Fruit fly (Drosophila melanogaster) whole organism, embryonic: ENCODE measurements around the gene lectin-37Da.

Experiments
- Blimp-1 ChIP-seq: fragments of 200-800 bp; sonication (Bioruptor generic); optimal IDR thresholded peaks from 3 replicates; lab custom pipeline; 2018; ENCODE audit warnings: missing biosample characterization, missing genetic modification characterization, mild to moderate bottlenecking, moderate library complexity, missing genetic modification reagents
- CG10267 ChIP-seq: fragments of 200-800 bp; sonication (Bioruptor generic); optimal IDR thresholded peaks from 2 replicates; lab custom pipeline; 2018; ENCODE audit warnings: missing biosample characterization, mild to moderate bottlenecking, missing genetic modification characterization, moderate library complexity
- CG10274 ChIP-seq: fragments of 200-800 bp; sonication (Bioruptor generic); optimal IDR thresholded peaks from 3 replicates; lab custom pipeline; 2017; ENCODE audit warnings: missing biosample characterization, mild to moderate bottlenecking, missing genetic modification characterization
- CG10959 ChIP-seq: fragments of 200-800 bp; sonication (Bioruptor generic); IDR thresholded peaks from 2 replicates; pipeline ENCODE4 v1.3.6; 2022; ENCODE audit warnings: missing biosample characterization, missing genetic modification characterization
- CG10979 ChIP-seq: fragments of 200-800 bp; sonication (Bioruptor generic); optimal IDR thresholded peaks from 2 replicates; lab custom pipeline; 2018; ENCODE audit warnings: missing biosample characterization, mild to moderate bottlenecking, missing genetic modification characterization, moderate library complexity
- CG12104 ChIP-seq: fragments of 200-800 bp; sonication (Bioruptor generic); optimal IDR thresholded peaks from 3 replicates; lab custom pipeline; 2016; ENCODE audit warnings: missing biosample characterization, missing genetic modification characterization
- CG12236 ChIP-seq: fragments of 200-800 bp; sonication (Bioruptor generic); optimal IDR thresholded peaks from 2 replicates; lab custom pipeline; 2016; ENCODE audit warnings: missing biosample characterization, missing genetic modification characterization
- CG13424 ChIP-seq: fragments of 200-800 bp; sonication (Bioruptor generic); optimal IDR thresholded peaks from 2 replicates; lab custom pipeline; 2019; ENCODE audit warnings: missing biosample characterization, mild to moderate bottlenecking, missing genetic modification characterization, moderate library complexity
- CG13775 ChIP-seq: fragments of 200-800 bp; sonication (Bioruptor generic); optimal IDR thresholded peaks from 3 replicates; lab custom pipeline; 2017; ENCODE audit warnings: missing biosample characterization, mild to moderate bottlenecking, missing genetic modification characterization
- CG15269 ChIP-seq: fragments of 200-800 bp; sonication (Bioruptor generic); optimal IDR thresholded peaks from 2 replicates; lab custom pipeline; 2018; ENCODE audit warnings: missing biosample characterization, mild to moderate bottlenecking, missing genetic modification characterization, moderate library complexity
- CG1602 ChIP-seq: fragments of 200-800 bp; sonication (Bioruptor generic); optimal IDR thresholded peaks from 3 replicates; lab custom pipeline; 2016; ENCODE audit warnings: missing biosample characterization, missing genetic modification characterization
- CG1603 ChIP-seq: fragments of 200-800 bp; sonication (Bioruptor generic); optimal IDR thresholded peaks from 2 replicates; lab custom pipeline; 2019; ENCODE audit warnings: missing biosample characterization, mild to moderate bottlenecking, missing genetic modification characterization, moderate library complexity
- CG17385 ChIP-seq: fragments of 200-800 bp; sonication (Bioruptor generic); optimal IDR thresholded peaks from 3 replicates; lab custom pipeline; 2018; ENCODE audit warnings: missing biosample characterization, mild to moderate bottlenecking, missing genetic modification characterization
- CG17802 ChIP-seq: fragments of 200-800 bp; sonication (Bioruptor generic); optimal IDR thresholded peaks from 2 replicates; lab custom pipeline; 2018; ENCODE audit warnings: missing biosample characterization, mild to moderate bottlenecking, missing genetic modification characterization, moderate library complexity
- CG1792 ChIP-seq: fragments of 200-800 bp; sonication (Bioruptor generic); optimal IDR thresholded peaks from 2 replicates; lab custom pipeline; 2016; ENCODE audit warnings: missing biosample characterization, missing genetic modification characterization
- CG2678 ChIP-seq: fragments of 200-800 bp; sonication (Bioruptor generic); optimal IDR thresholded peaks from 3 replicates; lab custom pipeline; 2019; ENCODE audit warnings: missing biosample characterization, mild to moderate bottlenecking, missing genetic modification characterization, moderate library complexity
- CG2875 ChIP-seq: fragments of 200-800 bp; sonication (Bioruptor generic); optimal IDR thresholded peaks from 2 replicates; lab custom pipeline; 2017; ENCODE audit warnings: missing biosample characterization, mild to moderate bottlenecking, missing genetic modification characterization, missing genetic modification reagents
- CG30403 ChIP-seq: fragments of 200-800 bp; sonication (Bioruptor generic); optimal IDR thresholded peaks from 3 replicates; lab custom pipeline; 2016; ENCODE audit warnings: missing biosample characterization, missing genetic modification characterization
- CG3995 ChIP-seq: fragments of 200-800 bp; sonication (Bioruptor generic); optimal IDR thresholded peaks from 3 replicates; lab custom pipeline; 2016; ENCODE audit warnings: missing biosample characterization, missing genetic modification characterization
- CG4854 ChIP-seq: fragments of 200-800 bp; sonication (Bioruptor generic); optimal IDR thresholded peaks from 2 replicates; lab custom pipeline; 2016; ENCODE audit warnings: missing biosample characterization, missing genetic modification characterization, inconsistent platforms
- CG7786 ChIP-seq: fragments of 200-800 bp; sonication (Bioruptor generic); optimal IDR thresholded peaks from 2 replicates; lab custom pipeline; 2016; ENCODE audit warnings: missing biosample characterization, missing genetic modification characterization
- CG7839 ChIP-seq: fragments of 200-800 bp; sonication (Bioruptor generic); optimal IDR thresholded peaks from 3 replicates; lab custom pipeline; 2018; ENCODE audit warnings: missing biosample characterization, mild to moderate bottlenecking, missing genetic modification characterization, moderate library complexity
- CoRest ChIP-seq: fragments of 200-800 bp; sonication (Bioruptor generic); optimal IDR thresholded peaks from 3 replicates; lab custom pipeline; 2018; ENCODE audit warnings: missing biosample characterization, mild to moderate bottlenecking, missing genetic modification characterization, moderate library complexity
- D19A ChIP-seq: fragments of 200-800 bp; optimal IDR thresholded peaks from 3 replicates; lab custom pipeline; 2019; ENCODE audit warnings: missing biosample characterization, mild to moderate bottlenecking, missing genetic modification characterization, moderate library complexity
- Deaf1 ChIP-seq: fragments of 200-800 bp; optimal IDR thresholded peaks from 3 replicates; lab custom pipeline; 2019; ENCODE audit warnings: missing biosample characterization, mild to moderate bottlenecking, missing genetic modification characterization, moderate library complexity
- Dek ChIP-seq: fragments of 200-800 bp; sonication (Bioruptor generic); optimal IDR thresholded peaks from 3 replicates; lab custom pipeline; 2019; ENCODE audit warnings: missing biosample characterization, mild to moderate bottlenecking, missing genetic modification characterization, moderate library complexity
- ERR ChIP-seq: fragments of 200-800 bp; sonication (Bioruptor generic); optimal IDR thresholded peaks from 2 replicates; lab custom pipeline; 2016; ENCODE audit warnings: missing biosample characterization, missing genetic modification characterization
- Ets65A ChIP-seq: fragments of 200-800 bp; sonication (Bioruptor generic); peaks from one replicate; lab custom pipeline; 2016; ENCODE audit warnings: missing biosample characterization, missing genetic modification characterization
- Jarid2 ChIP-seq: fragments of 200-800 bp; sonication (Bioruptor generic); optimal IDR thresholded peaks from 3 replicates; lab custom pipeline; 2017; ENCODE audit warnings: mild to moderate bottlenecking, missing biosample characterization, missing genetic modification reagents, missing genetic modification characterization
- Mes4 ChIP-seq: fragments of 200-800 bp; sonication (Bioruptor generic); optimal IDR thresholded peaks from 2 replicates; lab custom pipeline; 2016; ENCODE audit warnings: missing biosample characterization, missing genetic modification characterization
- NC2α ChIP-seq: fragments of 200-800 bp; sonication (Bioruptor generic); optimal IDR thresholded peaks from 2 replicates; lab custom pipeline; 2016; ENCODE audit warnings: missing biosample characterization, missing genetic modification characterization
- Nf-YB ChIP-seq: fragments of 200-800 bp; sonication (Bioruptor generic); optimal IDR thresholded peaks from 3 replicates; lab custom pipeline; 2019; ENCODE audit warnings: missing biosample characterization, mild to moderate bottlenecking, missing genetic modification characterization, moderate library complexity
- Spps ChIP-seq: fragments of 200-800 bp; sonication (Bioruptor generic); optimal IDR thresholded peaks from 2 replicates; lab custom pipeline; 2018; ENCODE audit warnings: missing biosample characterization, mild to moderate bottlenecking, missing genetic modification characterization
- Xbp1 ChIP-seq: fragments of 200-800 bp; sonication (Bioruptor generic); optimal IDR thresholded peaks from 3 replicates; lab custom pipeline; 2016; ENCODE audit warnings: missing biosample characterization, mild to moderate bottlenecking, missing genetic modification characterization
- bcd ChIP-seq: fragments of 200-800 bp; sonication (Bioruptor generic); optimal IDR thresholded peaks from 2 replicates; lab custom pipeline; 2017; ENCODE audit warnings: missing biosample characterization, mild to moderate bottlenecking, missing genetic modification characterization
- bsh ChIP-seq, 2 experiments: fragments of 200-800 bp; sonication (Bioruptor generic); optimal IDR thresholded peaks; 2 replicates each; lab custom pipeline; 2017 to 2018; ENCODE audit warnings: mild to moderate bottlenecking in 2 of 2, missing biosample characterization in 2 of 2, missing genetic modification characterization in 2 of 2, moderate library complexity in 1 of 2
- dmrt99B ChIP-seq: fragments of 200-800 bp; sonication (Bioruptor generic); optimal IDR thresholded peaks from 2 replicates; lab custom pipeline; 2018; ENCODE audit warnings: missing biosample characterization, mild to moderate bottlenecking, missing genetic modification characterization, moderate library complexity
- dpn ChIP-seq, 2 experiments: fragments of 200-800 bp; sonication (Bioruptor generic); optimal IDR thresholded peaks; 3 replicates each; lab custom pipeline; 2016; ENCODE audit warnings: missing biosample characterization in 2 of 2, missing genetic modification characterization in 2 of 2
- dysf ChIP-seq: fragments of 200-800 bp; sonication (Bioruptor generic); IDR thresholded peaks from 3 replicates; pipeline ENCODE4 v1.3.6; 2022; ENCODE audit warnings: missing biosample characterization, missing genetic modification characterization
- hb ChIP-seq: fragments of 200-800 bp; sonication (Bioruptor generic); IDR thresholded peaks from 3 replicates; pipeline ENCODE4 v1.3.6; 2022; ENCODE audit warnings: missing biosample characterization, missing genetic modification characterization; ENCODE audit not compliant: partially characterized antibody
- kni ChIP-seq: fragments of 200-800 bp; sonication (Bioruptor generic); optimal IDR thresholded peaks from 3 replicates; lab custom pipeline; 2017; ENCODE audit warnings: mild to moderate bottlenecking, missing biosample characterization, missing genetic modification reagents, missing genetic modification characterization
- lmd ChIP-seq: fragments of 200-800 bp; sonication (Bioruptor generic); IDR thresholded peaks from 2 replicates; pipeline ENCODE4 v1.3.6; 2022; ENCODE audit warnings: missing biosample characterization, missing genetic modification characterization
- nerfin-1 ChIP-seq: fragments of 200-800 bp; sonication (Bioruptor generic); optimal IDR thresholded peaks from 3 replicates; lab custom pipeline; 2019; ENCODE audit warnings: missing biosample characterization, mild to moderate bottlenecking, missing genetic modification characterization, moderate library complexity
- nmo ChIP-seq: fragments of 200-800 bp; sonication (Bioruptor generic); optimal IDR thresholded peaks from 2 replicates; lab custom pipeline; 2018; ENCODE audit warnings: missing biosample characterization, mild to moderate bottlenecking, missing genetic modification characterization, moderate library complexity
- peb ChIP-seq: fragments of 200-800 bp; sonication (Bioruptor generic); IDR thresholded peaks from 2 replicates; pipeline ENCODE4 v1.3.6; 2022; ENCODE audit warnings: missing biosample characterization, missing genetic modification characterization
- row ChIP-seq: fragments of 200-800 bp; sonication (Bioruptor generic); IDR thresholded peaks from 3 replicates; pipeline ENCODE4 v1.3.6; 2022; ENCODE audit warnings: missing biosample characterization, missing genetic modification characterization
- sens ChIP-seq: fragments of 200-800 bp; sonication (Bioruptor generic); peaks from one replicate; lab custom pipeline; 2016; ENCODE audit warnings: missing biosample characterization, missing genetic modification characterization
- sens-2 ChIP-seq: fragments of 200-800 bp; sonication (Bioruptor generic); IDR thresholded peaks from 2 replicates; pipeline ENCODE4 v1.3.6; 2022; ENCODE audit warnings: missing biosample characterization, missing genetic modification characterization
- sima ChIP-seq: fragments of 200-800 bp; sonication (Bioruptor generic); optimal IDR thresholded peaks from 2 replicates; lab custom pipeline; 2016; ENCODE audit warnings: missing biosample characterization, missing genetic modification characterization
- tap ChIP-seq: fragments of 200-800 bp; optimal IDR thresholded peaks from 3 replicates; lab custom pipeline; 2019; ENCODE audit warnings: missing biosample characterization, mild to moderate bottlenecking, missing genetic modification characterization, moderate library complexity
- zfh2 ChIP-seq: fragments of 200-800 bp; sonication (Bioruptor generic); optimal IDR thresholded peaks from 2 replicates; lab custom pipeline; 2016; ENCODE audit warnings: missing biosample characterization, missing genetic modification characterization

Gene lectin-37Da

dm6 chr2L:19373809-19374208, 44.3 kb upstream of the lectin-37Da start:
- peak; percentile 35 for TF ChIP-seq D19A (tag; lab: Kevin White, UChicago)
- peak; percentile 60 for TF ChIP-seq Blimp-1 (GFP tag; lab: Kevin White, UChicago)
- no peak for TF ChIP-seq Nf-YB (GFP tag; lab: Kevin White, UChicago)
- peak; percentile 63 for TF ChIP-seq sens (GFP tag; lab: Kevin White, UChicago)
- TF ChIP-seq dysf (GFP tag; lab: Robert Waterston, UW) = 0 out of 3 replicates have a peak, but pooled peaks have one; percentile 10
- TF ChIP-seq CG13424 = peak; percentile 48
- TF ChIP-seq peb (GFP tag; lab: Robert Waterston, UW) = no peak
- TF ChIP-seq Ets65A (GFP tag; lab: Kevin White, UChicago) = peak; percentile 68
- TF ChIP-seq CG30403 (GFP tag; lab: Kevin White, UChicago) = peak; percentile 42
- TF ChIP-seq CG7839 (tag; lab: Kevin White, UChicago) = peak; percentile 56
- TF ChIP-seq row (GFP tag; lab: Robert Waterston, UW) = peak; percentile 53; the same call in 1 of the 3 replicates
- peak; percentile 62 for TF ChIP-seq CG2678 (tag; lab: Kevin White, UChicago)
- peak; percentile 55 for TF ChIP-seq nmo (GFP tag; lab: Kevin White, UChicago)
- TF ChIP-seq CG10979 (tag; lab: Kevin White, UChicago) = peak; percentile 69
- no peak for TF ChIP-seq kni (GFP tag; lab: Kevin White, UChicago)
- no peak for TF ChIP-seq lmd (GFP tag; lab: Robert Waterston, UW)
- peak; percentile 0 for TF ChIP-seq CG2875 (GFP tag; lab: Kevin White, UChicago)
- peak in 1 of 2 experiments; percentile 66 for TF ChIP-seq bsh (GFP tag; optimal IDR thresholded peaks at IDR 0.05; lab: Kevin White, UChicago)
- no peak for TF ChIP-seq CG12236 (GFP tag; lab: Kevin White, UChicago)
- TF ChIP-seq dpn (GFP tag; optimal IDR thresholded peaks at IDR 0.05; lab: Kevin White, UChicago) = peak in 1 of 2 experiments; percentile 21
- no peak for TF ChIP-seq Dek
- TF ChIP-seq CoRest (tag; lab: Kevin White, UChicago) = peak; percentile 52
- no peak for TF ChIP-seq CG1792 (GFP tag; lab: Kevin White, UChicago)
- no peak for TF ChIP-seq CG7786
- no peak for TF ChIP-seq Mes4 (GFP tag; lab: Kevin White, UChicago)
- TF ChIP-seq CG4854 (GFP tag; lab: Kevin White, UChicago) = no peak
- peak; percentile 8 for TF ChIP-seq CG17385 (GFP tag; lab: Kevin White, UChicago)
- peak; percentile 44 for TF ChIP-seq nerfin-1 (tag; lab: Kevin White, UChicago)
- TF ChIP-seq hb = no peak
- TF ChIP-seq CG17802 = no peak
- TF ChIP-seq bcd (GFP tag; lab: Kevin White, UChicago) = no peak
- no peak for TF ChIP-seq Jarid2 (GFP tag; lab: Kevin White, UChicago)
- TF ChIP-seq CG10274 (GFP tag; lab: Kevin White, UChicago) = no peak
- TF ChIP-seq NC2α (GFP tag; lab: Kevin White, UChicago) = no peak
- TF ChIP-seq zfh2 (GFP tag; lab: Kevin White, UChicago) = no peak
- TF ChIP-seq CG1603 (tag; lab: Kevin White, UChicago) = no peak
- TF ChIP-seq CG10267 (tag; lab: Kevin White, UChicago) = peak; percentile 47
- TF ChIP-seq ERR (GFP tag; lab: Kevin White, UChicago) = no peak
- TF ChIP-seq CG13775 = peak; percentile 10
- no peak for TF ChIP-seq CG3995 (GFP tag; lab: Kevin White, UChicago)
- peak; percentile 12 for TF ChIP-seq Xbp1 (GFP tag; lab: Kevin White, UChicago)
- TF ChIP-seq CG1602 (GFP tag; lab: Kevin White, UChicago) = peak; percentile 9
- TF ChIP-seq Deaf1 = peak; percentile 5
- no peak for TF ChIP-seq sima (GFP tag; lab: Kevin White, UChicago)
- peak; percentile 67 for TF ChIP-seq dmrt99B (tag; lab: Kevin White, UChicago)
- peak; percentile 34 for TF ChIP-seq Spps (tag; lab: Kevin White, UChicago)
- TF ChIP-seq CG10959 (GFP tag; lab: Robert Waterston, UW) = no peak
- no peak for TF ChIP-seq sens-2 (GFP tag; lab: Robert Waterston, UW)
- no peak for TF ChIP-seq CG12104
- peak; percentile 37 for TF ChIP-seq CG15269 (tag; lab: Kevin White, UChicago)
- TF ChIP-seq tap (tag; lab: Kevin White, UChicago) = peak; percentile 10
